Fruit fly (Drosophila melanogaster) whole organism, embryonic: Measurements from ENCODE around the gene CG18577.

ENCODE experiments used
- Atf-2 ChIP-seq: fragments of 200-800 bp; sonication (Bioruptor generic); optimal IDR thresholded peaks from 2 replicates; lab custom pipeline; 2016; ENCODE audit warnings: missing biosample characterization, missing genetic modification characterization
- Atf3 ChIP-seq: fragments of 200-800 bp; sonication (Bioruptor generic); optimal IDR thresholded peaks from 3 replicates; lab custom pipeline; 2016; ENCODE audit warnings: missing biosample characterization, missing genetic modification characterization
- Bgb ChIP-seq: fragments of 200-800 bp; sonication (Bioruptor generic); IDR thresholded peaks from 2 replicates; pipeline ENCODE4 v1.3.6; 2022; ENCODE audit warnings: missing biosample characterization, missing genetic modification characterization; ENCODE audit not compliant: partially characterized antibody
- CG1024 ChIP-seq: fragments of 200-800 bp; sonication (Bioruptor generic); IDR thresholded peaks from 2 replicates; pipeline ENCODE4 v1.3.6; 2022; ENCODE audit warnings: missing biosample characterization, missing genetic modification characterization
- CG11093 ChIP-seq: fragments of 200-800 bp; sonication (Bioruptor generic); IDR thresholded peaks from 3 replicates; pipeline ENCODE4 v1.3.6; 2022; ENCODE audit warnings: missing biosample characterization, missing genetic modification characterization
- CG12942 ChIP-seq: fragments of 200-800 bp; sonication (Bioruptor generic); optimal IDR thresholded peaks from 3 replicates; lab custom pipeline; 2016; ENCODE audit warnings: missing biosample characterization, missing genetic modification characterization
- CG1602 ChIP-seq: fragments of 200-800 bp; sonication (Bioruptor generic); optimal IDR thresholded peaks from 3 replicates; lab custom pipeline; 2016; ENCODE audit warnings: missing biosample characterization, missing genetic modification characterization
- CG16779 ChIP-seq: fragments of 200-800 bp; sonication (Bioruptor generic); IDR thresholded peaks from 2 replicates; pipeline ENCODE4 v1.3.6; 2022; ENCODE audit warnings: missing biosample characterization, missing genetic modification characterization
- CG16863 ChIP-seq: fragments of 200-800 bp; sonication (Bioruptor generic); optimal IDR thresholded peaks from 3 replicates; lab custom pipeline; 2016; ENCODE audit warnings: missing biosample characterization, missing genetic modification characterization
- CG17359 ChIP-seq: fragments of 200-800 bp; sonication (Bioruptor generic); optimal IDR thresholded peaks from 3 replicates; lab custom pipeline; 2018; ENCODE audit warnings: missing biosample characterization, mild to moderate bottlenecking, missing genetic modification characterization, moderate library complexity
- CG17612 ChIP-seq: fragments of 200-800 bp; sonication (Bioruptor generic); IDR thresholded peaks from 2 replicates; pipeline ENCODE4 v1.3.6; 2022; ENCODE audit warnings: missing biosample characterization, missing genetic modification characterization
- CG17829 ChIP-seq: fragments of 200-800 bp; optimal IDR thresholded peaks from 2 replicates; lab custom pipeline; 2019; ENCODE audit warnings: missing biosample characterization, mild to moderate bottlenecking, missing genetic modification characterization, moderate library complexity
- CG1792 ChIP-seq: fragments of 200-800 bp; sonication (Bioruptor generic); optimal IDR thresholded peaks from 2 replicates; lab custom pipeline; 2016; ENCODE audit warnings: missing biosample characterization, missing genetic modification characterization
- CG18619 ChIP-seq: fragments of 200-800 bp; sonication (Bioruptor generic); optimal IDR thresholded peaks from 3 replicates; lab custom pipeline; 2017; ENCODE audit warnings: missing biosample characterization, mild to moderate bottlenecking, missing genetic modification characterization
- CG18764 ChIP-seq: fragments of 200-800 bp; sonication (Bioruptor generic); optimal IDR thresholded peaks from 3 replicates; lab custom pipeline; 2016; ENCODE audit warnings: missing biosample characterization, missing genetic modification characterization
- CG31441 ChIP-seq: fragments of 200-800 bp; sonication (Bioruptor generic); IDR thresholded peaks from 2 replicates; pipeline ENCODE4 v1.3.6; 2022; ENCODE audit warnings: missing biosample characterization, missing genetic modification characterization
- CG32767 ChIP-seq: fragments of 200-800 bp; sonication (Bioruptor generic); IDR thresholded peaks from 2 replicates; pipeline ENCODE4 v1.3.6; 2022; ENCODE audit warnings: missing biosample characterization, missing genetic modification characterization
- CG3726 ChIP-seq: fragments of 200-800 bp; sonication (Bioruptor generic); IDR thresholded peaks from 3 replicates; pipeline ENCODE4, ENCODE4 v1.3.6; 2022; ENCODE audit warnings: missing biosample characterization, missing genetic modification characterization
- CG4617 ChIP-seq: fragments of 200-800 bp; sonication (Bioruptor generic); optimal IDR thresholded peaks from 3 replicates; lab custom pipeline; 2016; ENCODE audit warnings: missing biosample characterization, missing genetic modification characterization, borderline replicate concordance
- CG5245 ChIP-seq: fragments of 200-800 bp; sonication (Bioruptor generic); optimal IDR thresholded peaks from 3 replicates; lab custom pipeline; 2016; ENCODE audit warnings: missing biosample characterization, missing genetic modification characterization
- CG8388 ChIP-seq: fragments of 200-800 bp; sonication (Bioruptor generic); optimal IDR thresholded peaks from 2 replicates; lab custom pipeline; 2019; ENCODE audit warnings: missing biosample characterization, mild to moderate bottlenecking, missing genetic modification characterization, moderate library complexity
- CG9817 ChIP-seq: fragments of 200-800 bp; sonication (Bioruptor generic); optimal IDR thresholded peaks from 2 replicates; lab custom pipeline; 2018; ENCODE audit warnings: missing biosample characterization, mild to moderate bottlenecking, missing genetic modification characterization, moderate library complexity
- Dll ChIP-seq: fragments of 200-800 bp; sonication (Bioruptor generic); IDR thresholded peaks from 4 replicates; pipeline ENCODE4 v1.3.6; 2022; ENCODE audit warnings: missing biosample characterization, missing genetic modification characterization; ENCODE audit not compliant: partially characterized antibody
- Hand ChIP-seq: fragments of 200-800 bp; sonication (Bioruptor generic); optimal IDR thresholded peaks from 2 replicates; lab custom pipeline; 2017; ENCODE audit warnings: mild to moderate bottlenecking, missing biosample characterization, missing genetic modification reagents, missing genetic modification characterization
- Hmr ChIP-seq: fragments of 200-800 bp; sonication (Bioruptor generic); optimal IDR thresholded peaks from 3 replicates; lab custom pipeline; 2017; ENCODE audit warnings: mild to moderate bottlenecking, missing biosample characterization, missing genetic modification reagents, missing genetic modification characterization
- MBD-R2 ChIP-seq: fragments of 200-800 bp; sonication (Bioruptor generic); IDR thresholded peaks from 2 replicates; pipeline ENCODE4 v1.3.6; 2022; ENCODE audit warnings: missing biosample characterization, missing genetic modification characterization
- Med ChIP-seq: fragments of 200-800 bp; sonication (Bioruptor generic); peaks from one replicate; lab custom pipeline; 2016; ENCODE audit warnings: missing biosample characterization, missing genetic modification characterization, mild to moderate bottlenecking, inconsistent platforms, moderate library complexity
- Nf-YC ChIP-seq: fragments of 200-800 bp; optimal IDR thresholded peaks from 3 replicates; lab custom pipeline; 2019; ENCODE audit warnings: missing biosample characterization, mild to moderate bottlenecking, missing genetic modification characterization, moderate library complexity
- Oaz ChIP-seq: fragments of 200-800 bp; sonication (Bioruptor generic); IDR thresholded peaks from 2 replicates; pipeline ENCODE4 v1.3.6; 2022; ENCODE audit warnings: missing biosample characterization, missing genetic modification characterization
- Ssrp ChIP-seq: fragments of 200-800 bp; sonication (Bioruptor generic); optimal IDR thresholded peaks from 2 replicates; lab custom pipeline; 2018; ENCODE audit warnings: missing biosample characterization, mild to moderate bottlenecking, missing genetic modification characterization, moderate library complexity
- amos ChIP-seq: fragments of 200-800 bp; sonication (Bioruptor generic); IDR thresholded peaks from 2 replicates; pipeline ENCODE4 v1.3.6; 2022; ENCODE audit warnings: missing biosample characterization, missing genetic modification characterization; ENCODE audit not compliant: partially characterized antibody
- ap ChIP-seq: fragments of 200-800 bp; sonication (Bioruptor generic); IDR thresholded peaks from 2 replicates; pipeline ENCODE4 v1.3.6; 2022; ENCODE audit warnings: missing biosample characterization, missing genetic modification characterization
- az2 ChIP-seq: fragments of 200-800 bp; sonication (Bioruptor generic); optimal IDR thresholded peaks from 3 replicates; lab custom pipeline; 2016; ENCODE audit warnings: missing biosample characterization, missing genetic modification characterization
- bcd ChIP-seq: fragments of 200-800 bp; sonication (Bioruptor generic); optimal IDR thresholded peaks from 2 replicates; lab custom pipeline; 2017; ENCODE audit warnings: missing biosample characterization, mild to moderate bottlenecking, missing genetic modification characterization
- cad ChIP-seq: fragments of >200 bp; optimal IDR thresholded peaks from 2 replicates; lab custom pipeline; 2017; ENCODE audit warnings: missing biosample characterization, missing genetic modification characterization
- gcm2 ChIP-seq: fragments of 200-800 bp; sonication (Bioruptor generic); optimal IDR thresholded peaks from 2 replicates; lab custom pipeline; 2016; ENCODE audit warnings: missing biosample characterization, missing genetic modification characterization
- ham ChIP-seq: fragments of 200-800 bp; sonication (Bioruptor generic); IDR thresholded peaks from 2 replicates; pipeline ENCODE4 v1.3.6; 2022; ENCODE audit warnings: missing biosample characterization, missing genetic modification characterization
- hkb ChIP-seq, 2 experiments: fragments of 200-800 bp in 1 of 2; fragments of >200 bp in 1 of 2; sonication (Bioruptor generic) in 1 of 2; IDR thresholded peaks in 1 of 2; optimal IDR thresholded peaks in 1 of 2; 2 replicates each; pipeline versions ENCODE4 v1.3.6 to Lab custom; 2017 to 2022; ENCODE audit warnings: missing biosample characterization in 1 of 2, missing genetic modification characterization in 1 of 2
- jumu ChIP-seq: fragments of 200-800 bp; sonication (Bioruptor generic); optimal IDR thresholded peaks from 3 replicates; lab custom pipeline; 2016; ENCODE audit warnings: missing biosample characterization, missing genetic modification characterization
- kay ChIP-seq: fragments of 200-800 bp; sonication (Bioruptor generic); optimal IDR thresholded peaks from 2 replicates; lab custom pipeline; 2016; ENCODE audit warnings: missing biosample characterization, missing genetic modification characterization
- lilli ChIP-seq: fragments of 200-800 bp; sonication (Bioruptor generic); optimal IDR thresholded peaks from 3 replicates; lab custom pipeline; 2016; ENCODE audit warnings: missing biosample characterization, missing genetic modification characterization
- nom ChIP-seq: fragments of 200-800 bp; sonication (Bioruptor generic); optimal IDR thresholded peaks from 2 replicates; lab custom pipeline; 2017; ENCODE audit warnings: missing biosample characterization, missing genetic modification characterization, mild to moderate bottlenecking, moderate library complexity, missing genetic modification reagents
- odd ChIP-seq: fragments of 200-800 bp; sonication (Bioruptor generic); optimal IDR thresholded peaks from 2 replicates; lab custom pipeline; 2017; ENCODE audit warnings: missing biosample characterization, mild to moderate bottlenecking, missing genetic modification characterization
- onecut ChIP-seq: fragments of 200-800 bp; sonication (Bioruptor generic); IDR thresholded peaks from 2 replicates; pipeline ENCODE4 v1.3.6; 2022; ENCODE audit warnings: missing biosample characterization, missing genetic modification characterization
- rib ChIP-seq: fragments of 200-800 bp; sonication (Bioruptor generic); IDR thresholded peaks from 2 replicates; pipeline ENCODE4 v1.3.6; 2022; ENCODE audit warnings: missing biosample characterization, missing genetic modification characterization
- sug ChIP-seq: fragments of 200-800 bp; optimal IDR thresholded peaks from 2 replicates; lab custom pipeline; 2019; ENCODE audit warnings: missing biosample characterization, mild to moderate bottlenecking, missing genetic modification characterization, moderate library complexity
- unc-4 ChIP-seq: fragments of 200-800 bp; sonication (Bioruptor generic); IDR thresholded peaks from 2 replicates; pipeline ENCODE4 v1.3.6; 2022; ENCODE audit warnings: missing biosample characterization, missing genetic modification characterization; ENCODE audit not compliant: partially characterized antibody
- vnd ChIP-seq: fragments of 200-800 bp; sonication (Bioruptor generic); IDR thresholded peaks from 3 replicates; pipeline ENCODE4 v1.3.6; 2022; ENCODE audit warnings: missing biosample characterization, missing genetic modification characterization; ENCODE audit not compliant: partially characterized antibody
- zen ChIP-seq: fragments of 200-800 bp; sonication (Bioruptor generic); optimal IDR thresholded peaks from 3 replicates; lab custom pipeline; 2018; ENCODE audit warnings: missing biosample characterization, mild to moderate bottlenecking, missing genetic modification characterization, moderate library complexity

CG18577 gene

DNA sequence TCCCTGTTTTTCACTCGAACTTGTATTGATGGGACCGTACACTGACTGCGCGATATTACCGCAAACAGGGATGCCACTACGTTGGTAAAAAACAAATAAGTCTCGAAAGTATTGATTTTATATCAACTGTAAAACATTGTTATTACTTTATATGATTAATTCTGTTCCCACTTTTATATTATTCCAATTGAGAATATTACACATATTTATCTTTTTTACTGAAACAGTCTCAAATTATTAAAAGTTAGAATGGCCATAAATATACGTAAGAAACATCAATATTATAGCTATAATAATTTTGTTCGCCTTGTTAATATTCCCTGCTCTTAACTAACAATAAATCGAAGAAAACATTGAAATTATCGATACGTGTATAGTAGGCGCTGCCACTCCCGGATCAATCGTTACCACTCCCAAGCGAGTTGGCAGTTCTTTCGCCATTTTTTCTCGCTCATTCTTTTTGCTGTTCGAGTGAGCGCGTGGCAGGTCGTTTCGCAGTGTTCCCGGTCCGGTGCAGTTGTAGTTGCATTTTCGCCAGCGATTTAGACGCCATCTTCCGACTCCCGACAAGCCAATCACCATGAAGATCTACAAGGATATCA is 14.0 kb downstream of the CG18577 start, which contains the start of the genes SdhC and Tctp (continued):
- TF ChIP-seq ham (GFP tag; lab: Robert Waterston, UW) = no peak
- peak; percentile 73 for TF ChIP-seq nom (GFP tag; lab: Kevin White, UChicago)
- peak; percentile 46 for TF ChIP-seq az2
- TF ChIP-seq CG4617 (GFP tag; lab: Kevin White, UChicago) = peak; percentile 38
- TF ChIP-seq odd (GFP tag; lab: Kevin White, UChicago) = peak; percentile 5
- TF ChIP-seq Atf-2 (GFP tag; lab: Kevin White, UChicago) = peak; percentile 6
- peak; percentile 25 for TF ChIP-seq jumu (GFP tag; lab: Kevin White, UChicago)
- no peak for TF ChIP-seq CG1792 (GFP tag; lab: Kevin White, UChicago)
- TF ChIP-seq Nf-YC (tag; lab: Kevin White, UChicago) = peak; percentile 70
- TF ChIP-seq CG1602 (GFP tag; lab: Kevin White, UChicago) = peak; percentile 0
- no peak for TF ChIP-seq CG17359 (tag; lab: Kevin White, UChicago)
- peak; percentile 22 for TF ChIP-seq bcd (GFP tag; lab: Kevin White, UChicago)
- TF ChIP-seq sug (tag; lab: Kevin White, UChicago) = peak; percentile 54
- peak; percentile 73 for TF ChIP-seq Hmr (GFP tag; lab: Kevin White, UChicago)
- TF ChIP-seq Dll (GFP tag; lab: Robert Waterston, UW) = peak; percentile 61; the same call in 3 of the 4 replicates
- TF ChIP-seq ap = no peak
- TF ChIP-seq unc-4 (GFP tag; lab: Robert Waterston, UW) = 0 out of 2 replicates have a peak, but pooled peaks have one; percentile 51
- TF ChIP-seq CG17612 (GFP tag; lab: Robert Waterston, UW) = no peak
- TF ChIP-seq CG18619 (GFP tag; lab: Kevin White, UChicago) = peak; percentile 20
- no peak for TF ChIP-seq CG1024 (GFP tag; lab: Robert Waterston, UW)
- TF ChIP-seq CG31441 (GFP tag; lab: Robert Waterston, UW) = peak; percentile 59; the same call in 1 of the 2 replicates
- peak; percentile 89 for TF ChIP-seq Med (GFP tag; lab: Kevin White, UChicago)
- TF ChIP-seq CG18764 = peak; percentile 2
- TF ChIP-seq onecut (GFP tag; lab: Robert Waterston, UW) = peak; percentile 70
- no peak for TF ChIP-seq CG5245
- peak; percentile 74; the same call in 1 of the 2 replicates for TF ChIP-seq rib
- peak; percentile 49 for TF ChIP-seq CG16863 (GFP tag; lab: Kevin White, UChicago)
- TF ChIP-seq Hand (GFP tag; lab: Kevin White, UChicago) = no peak
- TF ChIP-seq CG17829 (tag; lab: Kevin White, UChicago) = peak; percentile 59
- TF ChIP-seq gcm2 = no peak
- TF ChIP-seq MBD-R2 (GFP tag; lab: Robert Waterston, UW) = 0 out of 2 replicates have a peak, but pooled peaks have one; percentile 25
- no peak for TF ChIP-seq Oaz (GFP tag; lab: Robert Waterston, UW)
- peak; percentile 49; the same call in 1 of the 2 replicates for TF ChIP-seq amos (GFP tag; lab: Robert Waterston, UW)
- no peak for TF ChIP-seq CG32767 (GFP tag; lab: Robert Waterston, UW)
- no peak for TF ChIP-seq Atf3
- no peak for TF ChIP-seq CG11093 (GFP tag; lab: Robert Waterston, UW)
- peak; percentile 70 for TF ChIP-seq zen (tag; lab: Kevin White, UChicago)
- TF ChIP-seq CG3726 (GFP tag; lab: Robert Waterston, UW) = no peak
- TF ChIP-seq CG9817 (tag; lab: Kevin White, UChicago) = peak; percentile 40
- TF ChIP-seq kay (GFP tag; lab: Kevin White, UChicago) = no peak
- peak; percentile 40 for TF ChIP-seq CG12942
- TF ChIP-seq lilli (GFP tag; lab: Kevin White, UChicago) = peak; percentile 44
- peak; percentile 66 for TF ChIP-seq Bgb (GFP tag; lab: Robert Waterston, UW)
- no peak for TF ChIP-seq cad
- no peak for TF ChIP-seq Ssrp (tag; lab: Kevin White, UChicago)
- TF ChIP-seq vnd (GFP tag; lab: Robert Waterston, UW) = no peak
- TF ChIP-seq hkb (optimal IDR thresholded peaks at IDR 0.05; lab: Kevin White, UChicago) = peak; percentile 44
- TF ChIP-seq hkb (GFP tag; IDR thresholded peaks at IDR 0.05; lab: Robert Waterston, UW) = 0 out of 2 replicates have a peak, but pooled peaks have one; percentile 7
- TF ChIP-seq CG16779 (GFP tag; lab: Robert Waterston, UW) = no peak
- peak; percentile 15 for TF ChIP-seq CG8388 (GFP tag; lab: Kevin White, UChicago)
